Worm (Caenorhabditis elegans) whole organism, L3 larva: ENCODE results near the gene ZK1073.2.

ENCODE experiments used
- mdl-1 ChIP-seq: fragments of 150-350 bp; optimal IDR thresholded peaks from 2 replicates; lab custom pipeline; 2014; ENCODE audit warnings: missing biosample characterization, missing genetic modification characterization
- nhr-11 ChIP-seq: fragments of 150-350 bp; optimal IDR thresholded peaks from 2 replicates; lab custom pipeline; 2014; ENCODE audit warnings: missing biosample characterization, missing genetic modification characterization
- nhr-77 ChIP-seq: fragments of 150-350 bp; optimal IDR thresholded peaks from 2 replicates; lab custom pipeline; 2014; ENCODE audit warnings: missing biosample characterization, missing genetic modification characterization
- pqm-1 ChIP-seq: fragments of 150-350 bp; optimal IDR thresholded peaks from 2 replicates; lab custom pipeline; 2017; ENCODE audit warnings: missing biosample characterization, missing genetic modification characterization, inconsistent platforms
- snpc-4 ChIP-seq: fragments of 150-350 bp; optimal IDR thresholded peaks from 2 replicates; lab custom pipeline; 2014; ENCODE audit warnings: missing biosample characterization, missing genetic modification characterization
- tbx-2 ChIP-seq: sonication (generic microtip); optimal IDR thresholded peaks from 2 replicates; lab custom pipeline; 2016; ENCODE audit warnings: mild to moderate bottlenecking, missing genetic modification characterization, missing compliant biosample characterization

ce11 chrX:16157499-16157898 is 54.0 kb downstream of the ZK1073.2 start:
- no peak for TF ChIP-seq tbx-2 (tag; lab: Kevin White, UChicago)
- no peak for TF ChIP-seq nhr-11 (tag; lab: Kevin White, UChicago)
- TF ChIP-seq mdl-1 = no peak
- no peak for TF ChIP-seq pqm-1 (tag; lab: Kevin White, UChicago)
- TF ChIP-seq nhr-77 (tag; lab: Kevin White, UChicago) = no peak
- TF ChIP-seq snpc-4 (tag; lab: Kevin White, UChicago) = no peak
